Worm (Caenorhabditis elegans) whole organism, mixed stage, embryonic: ENCODE data around the gene Y5H2B.3.

Experiments
- lin-13 ChIP-seq: fragments of 150-350 bp; optimal IDR thresholded peaks from 2 replicates; lab custom pipeline; 2014; ENCODE audit warnings: missing biosample characterization, missing genetic modification characterization
- nhr-28 ChIP-seq: fragments of 150-350 bp; optimal IDR thresholded peaks from 2 replicates; lab custom pipeline; 2014; ENCODE audit warnings: missing biosample characterization, missing genetic modification characterization
- unc-62 ChIP-seq: fragments of 150-350 bp; optimal IDR thresholded peaks from 2 replicates; lab custom pipeline; 2014; ENCODE audit warnings: missing biosample characterization, missing genetic modification reagents, missing genetic modification characterization
- zip-8 ChIP-seq: fragments of 150-350 bp; optimal IDR thresholded peaks from 2 replicates; lab custom pipeline; 2014; ENCODE audit warnings: missing biosample characterization, missing genetic modification characterization

DNA sequence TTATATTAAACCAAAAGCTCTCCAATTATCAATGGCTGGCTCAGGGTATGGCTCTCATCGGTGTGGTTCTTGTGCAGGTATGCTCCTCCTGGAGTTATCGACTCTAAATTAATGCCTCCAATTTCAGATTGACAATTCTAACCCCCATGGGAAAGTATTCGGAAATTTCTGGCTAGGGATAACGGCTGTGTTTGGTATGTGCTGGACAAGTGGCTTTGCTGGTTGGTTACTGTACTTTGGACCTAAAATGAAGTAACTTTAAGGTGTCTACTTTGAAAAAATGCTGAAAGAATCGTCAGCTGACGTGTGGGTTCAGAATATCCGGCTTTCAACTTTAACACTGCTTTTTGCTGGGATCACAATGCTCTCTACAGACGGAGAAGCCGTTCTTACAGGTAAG, 28.8 kb downstream of the Y5H2B.3 start:
- TF ChIP-seq zip-8 (tag; lab: Kevin White, UChicago) (no peak), lin-13 (no peak), unc-62 (GFP tag; lab: Kevin White, UChicago) (no peak), nhr-28 (tag; lab: Kevin White, UChicago) (no peak)
